Worm (Caenorhabditis elegans) whole organism, early embryonic: ENCODE results near the gene cdd-2.

Source experiments
- ama-1 ChIP-seq: fragments of 150-350 bp; optimal IDR thresholded peaks from 2 replicates; lab custom pipeline; 2014
- scrt-1 ChIP-seq: fragments of 200-800 bp; sonication (Bioruptor generic); IDR thresholded peaks from 2 replicates; pipeline ENCODE4 v1.3.6; 2022; ENCODE audit warnings: missing genetic modification characterization, missing compliant biosample characterization
- tbx-11 ChIP-seq: fragments of 200-800 bp; sonication (Bioruptor generic); IDR thresholded peaks from 2 replicates; pipeline ENCODE4 v1.3.6; 2022; ENCODE audit warnings: missing genetic modification characterization, missing compliant biosample characterization
- tbx-37 ChIP-seq: fragments of 200-800 bp; sonication (Bioruptor generic); conservative IDR thresholded peaks from 2 replicates; pipeline ENCODE4 v1.3.6; 2022; ENCODE audit warnings: missing genetic modification reagents, missing genetic modification characterization, missing compliant biosample characterization
- tra-4 ChIP-seq: sonication (generic microtip); optimal IDR thresholded peaks from 2 replicates; lab custom pipeline; 2017; ENCODE audit warnings: missing genetic modification characterization, missing compliant biosample characterization

- TF ChIP-seq ama-1 (lab: Kevin White, UChicago) = peak; percentile 52
- no peak for TF ChIP-seq tbx-11 (GFP tag; lab: Robert Waterston, UW)
- TF ChIP-seq tbx-37 (GFP tag; lab: Robert Waterston, UW) = no peak
- no peak for TF ChIP-seq tra-4 (tag; lab: Kevin White, UChicago)
- TF ChIP-seq scrt-1 (GFP tag; lab: Robert Waterston, UW) = no peak
These were observed 27.6 kb upstream of the cdd-2 start, which contains the start of gene cec-4 for ce11 chrIV:7575147-7575768.
